Worm (Caenorhabditis elegans) whole organism, L4 larva: ENCODE data around the gene sre-33.

Source experiments
- D1046.2 ChIP-seq: fragments of 200-800 bp; sonication (Bioruptor generic); IDR thresholded peaks from 2 replicates; pipeline ENCODE4 v1.3.6; 2022; ENCODE audit warnings: missing genetic modification characterization, missing compliant biosample characterization
- F10B5.3 ChIP-seq: sonication (generic microtip); optimal IDR thresholded peaks from 2 replicates; lab custom pipeline; 2016; ENCODE audit warnings: mild to moderate bottlenecking, missing genetic modification characterization, missing compliant biosample characterization
- ZK546.5 ChIP-seq, 2 experiments: sonication (generic microtip); optimal IDR thresholded peaks; 2 replicates each; lab custom pipeline; 2017; ENCODE audit warnings: missing biosample characterization in 2 of 2, missing genetic modification characterization in 2 of 2
- aly-2 ChIP-seq: sonication (generic microtip); optimal IDR thresholded peaks from 2 replicates; lab custom pipeline; 2018; ENCODE audit warnings: missing biosample characterization, missing genetic modification characterization
- arid-1 ChIP-seq: fragments of 200-800 bp; sonication (Bioruptor generic); conservative IDR thresholded peaks from 2 replicates; pipeline ENCODE4 v1.3.6; 2022; ENCODE audit warnings: missing genetic modification reagents, missing genetic modification characterization, missing compliant biosample characterization
- attf-4 ChIP-seq: sonication (generic microtip); optimal IDR thresholded peaks from 3 replicates; lab custom pipeline; 2017; ENCODE audit warnings: missing biosample characterization, missing genetic modification characterization
- ceh-20 ChIP-seq: fragments of 200-800 bp; sonication (Bioruptor generic); IDR thresholded peaks from 2 replicates; pipeline ENCODE4 v1.3.6; 2022; ENCODE audit warnings: missing genetic modification reagents, missing genetic modification characterization, missing compliant biosample characterization
- ceh-82 ChIP-seq: sonication (generic microtip); optimal IDR thresholded peaks from 2 replicates; lab custom pipeline; 2017; ENCODE audit warnings: missing biosample characterization, missing genetic modification characterization
- cey-2 ChIP-seq: sonication (generic microtip); optimal IDR thresholded peaks from 3 replicates; lab custom pipeline; 2017; ENCODE audit warnings: missing genetic modification characterization, mild to moderate bottlenecking, missing compliant biosample characterization, antibody characterized with exemption, borderline replicate concordance; ENCODE audit not compliant: insufficient read depth
- ctbp-1 ChIP-seq: fragments of 200-800 bp; sonication (Bioruptor generic); IDR thresholded peaks from 2 replicates; pipeline ENCODE4 v1.3.6; 2022; ENCODE audit warnings: missing genetic modification reagents, missing genetic modification characterization, missing compliant biosample characterization
- daf-12 ChIP-seq: fragments of 150-350 bp; optimal IDR thresholded peaks from 2 replicates; lab custom pipeline; 2014; ENCODE audit warnings: missing biosample characterization, missing genetic modification reagents, missing genetic modification characterization
- daf-8 ChIP-seq: fragments of 200-800 bp; sonication (Bioruptor generic); IDR thresholded peaks from 2 replicates; pipeline ENCODE4 v1.3.6; 2022; ENCODE audit warnings: missing genetic modification characterization, missing compliant biosample characterization
- dmd-9 ChIP-seq: fragments of 200-800 bp; sonication (Bioruptor generic); IDR thresholded peaks from 2 replicates; pipeline ENCODE4 v1.3.6; 2022; ENCODE audit warnings: missing genetic modification reagents, missing genetic modification characterization, missing compliant biosample characterization
- hmg-1.1 ChIP-seq: fragments of 200-800 bp; sonication (Bioruptor generic); IDR thresholded peaks from 2 replicates; pipeline ENCODE4 v1.3.6; 2022; ENCODE audit warnings: missing genetic modification reagents, missing genetic modification characterization, missing compliant biosample characterization
- lim-7 ChIP-seq: fragments of 200-800 bp; sonication (Bioruptor generic); IDR thresholded peaks from 2 replicates; pipeline ENCODE4 v1.3.6; 2022; ENCODE audit warnings: missing genetic modification characterization, missing compliant biosample characterization
- lin-13 ChIP-seq: fragments of 150-350 bp; optimal IDR thresholded peaks from 2 replicates; lab custom pipeline; 2014; ENCODE audit warnings: missing biosample characterization, missing genetic modification reagents, missing genetic modification characterization
- lin-39 ChIP-seq: fragments of 150-350 bp; optimal IDR thresholded peaks from 2 replicates; lab custom pipeline; 2014; ENCODE audit warnings: missing biosample characterization, missing genetic modification reagents, missing genetic modification characterization
- lir-3 ChIP-seq: sonication (generic microtip); optimal IDR thresholded peaks from 2 replicates; lab custom pipeline; 2016; ENCODE audit warnings: mild to moderate bottlenecking, missing genetic modification characterization, missing compliant biosample characterization
- madf-9 ChIP-seq: fragments of 200-800 bp; sonication (Bioruptor generic); conservative IDR thresholded peaks from 2 replicates; pipeline ENCODE4 v1.3.6; 2022; ENCODE audit warnings: missing genetic modification reagents, missing genetic modification characterization, missing compliant biosample characterization
- mdt-29 ChIP-seq: fragments of 200-800 bp; sonication (Bioruptor generic); IDR thresholded peaks from 2 replicates; pipeline ENCODE4 v1.3.6; 2022; ENCODE audit warnings: missing genetic modification reagents, missing genetic modification characterization, missing compliant biosample characterization
- mxl-3 ChIP-seq: fragments of 200-800 bp; sonication (Bioruptor generic); optimal IDR thresholded peaks from 2 replicates; lab custom pipeline; 2018; ENCODE audit warnings: mild to moderate bottlenecking, missing genetic modification characterization, missing compliant biosample characterization
- nhr-10 ChIP-seq: fragments of 150-350 bp; optimal IDR thresholded peaks from 2 replicates; lab custom pipeline; 2014; ENCODE audit warnings: missing biosample characterization, missing genetic modification characterization
- nhr-111 ChIP-seq: fragments of 200-800 bp; sonication (Bioruptor generic); optimal IDR thresholded peaks from 2 replicates; lab custom pipeline; 2018; ENCODE audit warnings: mild to moderate bottlenecking, missing genetic modification characterization, missing compliant biosample characterization
- nhr-77 ChIP-seq: fragments of 150-350 bp; optimal IDR thresholded peaks from 2 replicates; lab custom pipeline; 2014; ENCODE audit warnings: missing biosample characterization, missing genetic modification characterization
- pha-4 ChIP-seq, 2 experiments: fragments of 150-350 bp in 1 of 2; fragments of 200-800 bp in 1 of 2; sonication (Bioruptor generic) in 1 of 2; IDR thresholded peaks in 1 of 2; optimal IDR thresholded peaks in 1 of 2; 2 replicates each; pipeline versions ENCODE4 v1.3.6 to Lab custom; 2014 to 2022; ENCODE audit warnings: missing genetic modification characterization in 2 of 2, missing genetic modification reagents in 2 of 2, missing biosample characterization in 1 of 2, missing compliant biosample characterization in 1 of 2
- sdz-12 ChIP-seq: fragments of 200-800 bp; sonication (Bioruptor generic); optimal IDR thresholded peaks from 2 replicates; lab custom pipeline; 2018; ENCODE audit warnings: mild to moderate bottlenecking, missing genetic modification characterization, missing compliant biosample characterization
- spr-3 ChIP-seq: fragments of 200-800 bp; sonication (Bioruptor generic); optimal IDR thresholded peaks from 2 replicates; lab custom pipeline; 2018; ENCODE audit warnings: mild to moderate bottlenecking, missing genetic modification characterization, missing compliant biosample characterization
- tra-1 ChIP-seq: fragments of 200-800 bp; sonication (Bioruptor generic); IDR thresholded peaks from 2 replicates; pipeline ENCODE4 v1.3.6; 2022; ENCODE audit warnings: missing genetic modification reagents, missing genetic modification characterization, missing compliant biosample characterization
- unc-130 ChIP-seq: sonication (generic microtip); optimal IDR thresholded peaks from 2 replicates; lab custom pipeline; 2016; ENCODE audit warnings: missing genetic modification reagents, missing genetic modification characterization, missing compliant biosample characterization
- unc-62 ChIP-seq, 3 experiments: fragments of 150-350 bp in 1 of 3; sonication (generic microtip); optimal IDR thresholded peaks in 2 of 3; peaks in 1 of 3; 1 replicate in 1 of 3; 2 replicates in 2 of 3; lab custom pipeline; 2014 to 2017; ENCODE audit warnings: missing biosample characterization in 3 of 3, missing genetic modification characterization in 3 of 3, missing genetic modification reagents in 3 of 3, missing genotype in 1 of 3
- zip-2 ChIP-seq: fragments of 150-350 bp; optimal IDR thresholded peaks from 2 replicates; lab custom pipeline; 2014; ENCODE audit warnings: missing biosample characterization, missing genetic modification characterization
- ztf-11 ChIP-seq: fragments of 150-350 bp; optimal IDR thresholded peaks from 2 replicates; lab custom pipeline; 2014; ENCODE audit warnings: missing biosample characterization, missing genetic modification characterization
- ztf-7 ChIP-seq: fragments of 150-350 bp; optimal IDR thresholded peaks from 2 replicates; lab custom pipeline; 2014; ENCODE audit warnings: missing biosample characterization, missing genetic modification characterization

sre-33 gene

ce11 chrII:12414805-12415204 is 38.3 kb upstream of the sre-33 start, which contains the start of gene Y57A10C.11:
TSS of gene Y57A10C.11 (minus strand) at chrII:12414905.
- no peak for TF ChIP-seq nhr-77 (tag; lab: Kevin White, UChicago)
- peak in 1 of 2 experiments; percentile 74 for TF ChIP-seq unc-62 (GFP tag; optimal IDR thresholded peaks at IDR 0.05 in 1 of 2; lab: Kevin White, UChicago)
- no peak for TF ChIP-seq unc-62 (tag; optimal IDR thresholded peaks at IDR 0.05; lab: Kevin White, UChicago)

ce11 chrII:12417514-12417913 is 35.6 kb upstream of the sre-33 start, which contains the start of gene sre-27:
TSS of gene sre-27 (minus strand) at chrII:12417614.
- no peak for TF ChIP-seq ZK546.5 (tag; optimal IDR thresholded peaks at IDR 0.05; lab: Kevin White, UChicago)
- no peak for TF ChIP-seq ztf-11 (tag; lab: Kevin White, UChicago)
- no peak for TF ChIP-seq F10B5.3

- TF ChIP-seq lin-39 (tag; lab: Kevin White, UChicago) (no peak), unc-130 (GFP tag; lab: Kevin White, UChicago) (no peak), mdt-29 (no peak), D1046.2 (no peak), dmd-9 (no peak), nhr-111 (GFP tag; lab: Kevin White, UChicago) (no peak), tra-1 (GFP tag; lab: Robert Waterston, UW) (no peak), pha-4 (GFP tag; IDR thresholded peaks at IDR 0.05; lab: Robert Waterston, UW) (no peak), pha-4 (tag; optimal IDR thresholded peaks at IDR 0.05; lab: Kevin White, UChicago) (no peak), daf-8 (GFP tag; lab: Robert Waterston, UW) (no peak), daf-12 (no peak), sdz-12 (GFP tag; lab: Kevin White, UChicago) (no peak)
Measured at ce11 chrII:12417996-12418395, 35.1 kb upstream of the sre-33 start.

- TF ChIP-seq attf-4 (tag; lab: Kevin White, UChicago) (no peak), ctbp-1 (GFP tag; lab: Robert Waterston, UW) (no peak), lin-13 (GFP tag; lab: Kevin White, UChicago) (no peak), cey-2 (tag; lab: Kevin White, UChicago) (no peak), lir-3 (no peak), ceh-20 (GFP tag; lab: Robert Waterston, UW) (no peak), zip-2 (tag; lab: Kevin White, UChicago) (no peak), ztf-7 (tag; lab: Kevin White, UChicago) (no peak), hmg-1.1 (GFP tag; lab: Robert Waterston, UW) (no peak), ceh-82 (tag; lab: Kevin White, UChicago) (no peak), nhr-111 (GFP tag; lab: Kevin White, UChicago) (no peak), nhr-10 (tag; lab: Kevin White, UChicago) (no peak), F10B5.3 (no peak), aly-2 (no peak), arid-1 (GFP tag; lab: Robert Waterston, UW) (no peak), lim-7 (GFP tag; lab: Robert Waterston, UW) (no peak), madf-9 (no peak), mxl-3 (GFP tag; lab: Kevin White, UChicago) (no peak), nhr-77 (tag; lab: Kevin White, UChicago) (no peak), spr-3 (GFP tag; lab: Kevin White, UChicago) (no peak)
Measured at ce11 chrII:12420486-12420885, 32.6 kb upstream of the sre-33 start, which contains the start of gene sre-26. TSS of gene sre-26 (minus strand) at chrII:12420586.
